Worm (Caenorhabditis elegans): ENCODE measurements around the gene rpb-6.

rpb-6 gene

DNA sequence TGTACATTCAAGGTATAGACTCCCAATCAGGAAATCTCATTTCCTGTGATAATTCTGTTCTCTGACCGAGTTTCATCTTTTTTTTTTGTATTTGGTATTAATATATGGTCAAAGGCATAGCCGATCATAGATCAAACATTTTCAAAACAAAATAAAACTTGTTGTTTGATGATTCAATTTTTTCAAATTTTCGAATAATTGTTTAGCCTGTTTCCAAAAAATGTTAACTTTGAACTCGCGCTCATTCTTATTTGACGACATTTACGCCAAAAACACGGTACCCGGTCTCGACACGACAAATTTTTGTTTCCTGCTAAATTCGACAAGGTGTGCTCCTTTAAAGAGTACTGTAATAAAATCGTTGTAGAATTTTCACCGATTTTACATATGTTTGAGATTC, 29.6 kb downstream of the rpb-6 start:
- TF ChIP-seq efl-1 (GFP tag; optimal IDR thresholded peaks at IDR 0.05) (no peak), ztf-18 (tag; optimal IDR thresholded peaks at IDR 0.05) (no peak), D2030.7 (GFP tag; IDR thresholded peaks at IDR 0.05) (no peak), hrde-1 (tag; optimal IDR thresholded peaks at IDR 0.05; ENCODE audit: borderline replicate concordance) (no peak), bed-1 (GFP tag; IDR thresholded peaks at IDR 0.05) (no peak), B0261.1 (tag; optimal IDR thresholded peaks at IDR 0.05) (no peak), B0336.3 (GFP tag; IDR thresholded peaks at IDR 0.05) (no peak), nfyb-1 (GFP tag; IDR thresholded peaks at IDR 0.05) (no peak), T26A5.8 (tag; optimal IDR thresholded peaks at IDR 0.05) (no peak), ceh-91 (GFP tag; IDR thresholded peaks at IDR 0.05) (no peak), lin-54 (GFP tag; optimal IDR thresholded peaks at IDR 0.05) (no peak), tlf-1 (GFP tag; optimal IDR thresholded peaks at IDR 0.05) (no peak), Y95B8A.8 (GFP tag; IDR thresholded peaks at IDR 0.05) (no peak), ceh-58 (GFP tag; IDR thresholded peaks at IDR 0.05) (no peak), somi-1 (GFP tag; optimal IDR thresholded peaks at IDR 0.05) (no peak), ekl-4 (GFP tag; IDR thresholded peaks at IDR 0.05) (no peak), nhr-80 (tag; optimal IDR thresholded peaks at IDR 0.05) (no peak), Y53G8AR.9 (GFP tag; conservative IDR thresholded peaks at IDR 0.05) (no peak), F55B11.4 (tag; optimal IDR thresholded peaks at IDR 0.05; ENCODE audit: borderline replicate concordance, insufficient read depth) (no peak), zfh-2 (GFP tag; conservative IDR thresholded peaks at IDR 0.05) (no peak)

DNA sequence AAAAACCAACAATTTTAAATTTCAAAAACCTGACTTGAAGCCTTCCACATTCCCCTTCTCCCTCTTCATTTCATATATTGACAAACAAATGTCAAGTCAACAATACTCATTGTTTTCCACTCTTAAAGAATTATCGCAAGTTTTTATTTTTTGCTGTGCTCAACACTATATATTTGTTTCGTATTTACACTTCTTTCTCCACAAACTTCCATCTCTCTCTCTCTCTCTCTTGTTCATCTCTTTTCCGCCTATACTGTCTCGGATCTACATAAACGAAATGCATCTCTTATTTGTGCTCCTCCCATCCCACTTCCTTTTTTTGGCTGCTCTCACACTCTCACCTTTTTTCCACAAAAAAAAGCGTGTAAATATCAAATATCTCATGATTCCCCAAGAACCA, 33.6 kb downstream of the rpb-6 start, which contains the start of gene C14A4.12:
Gene C14A4.12, plus strand, starts transcription at position 301 of the 400 bp plus-strand sequence.
- TF ChIP-seq let-607 (tag; optimal IDR thresholded peaks at IDR 0.05): no peak
- no peak for TF ChIP-seq lin-26 (GFP tag; IDR thresholded peaks at IDR 0.05)
- no peak for TF ChIP-seq die-1 (tag; optimal IDR thresholded peaks at IDR 0.05)
- no peak for TF ChIP-seq lsy-27 (tag; optimal IDR thresholded peaks at IDR 0.05; ENCODE audit: borderline replicate concordance, insufficient read depth)
- no peak for TF ChIP-seq somi-1 (GFP tag; optimal IDR thresholded peaks at IDR 0.05)
- TF ChIP-seq bed-1 (GFP tag; IDR thresholded peaks at IDR 0.05): no peak
- no peak for TF ChIP-seq mcd-1 (GFP tag; IDR thresholded peaks at IDR 0.05)
- no peak for TF ChIP-seq rcor-1 (GFP tag; IDR thresholded peaks at IDR 0.05)
- no peak for TF ChIP-seq attf-3 (GFP tag; conservative IDR thresholded peaks at IDR 0.05)
- TF ChIP-seq F55B11.4 (tag; optimal IDR thresholded peaks at IDR 0.05; ENCODE audit: borderline replicate concordance, insufficient read depth): no peak

DNA sequence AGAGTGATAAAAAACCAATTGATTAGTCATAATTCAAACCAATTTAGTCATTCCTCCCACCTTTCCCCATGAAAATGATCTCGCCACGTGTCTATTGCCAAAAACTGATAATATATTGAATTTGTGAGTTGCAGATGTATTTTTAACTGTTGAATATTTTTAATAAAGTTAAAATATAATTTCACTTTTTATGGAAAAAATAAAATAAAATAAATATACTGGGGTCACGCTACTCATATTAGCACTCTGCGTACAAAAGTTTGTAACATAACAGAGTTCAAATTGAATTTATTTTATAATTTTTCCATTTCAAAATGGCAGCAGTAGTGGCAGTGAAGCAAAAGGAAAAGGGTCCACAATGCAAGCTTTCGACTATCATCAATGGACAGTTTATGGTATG, 39.0 kb downstream of the rpb-6 start, which contains the start of gene C14A4.13:
Gene C14A4.13, plus strand, starts transcription at position 301 of the 400 bp plus-strand sequence.
- TF ChIP-seq cebp-2 (GFP tag; IDR thresholded peaks at IDR 0.05) (no peak), T26A5.8 (tag; optimal IDR thresholded peaks at IDR 0.05) (no peak), F22D6.2 (tag; optimal IDR thresholded peaks at IDR 0.05) (no peak), madf-8 (GFP tag; conservative IDR thresholded peaks at IDR 0.05) (no peak), tbp1 (GFP tag; optimal IDR thresholded peaks at IDR 0.05) (no peak), nfya-2 (GFP tag; IDR thresholded peaks at IDR 0.05) (no peak), hmg-20 (GFP tag; IDR thresholded peaks at IDR 0.05) (no peak), him-1 (tag; optimal IDR thresholded peaks at IDR 0.05) (no peak)

DNA sequence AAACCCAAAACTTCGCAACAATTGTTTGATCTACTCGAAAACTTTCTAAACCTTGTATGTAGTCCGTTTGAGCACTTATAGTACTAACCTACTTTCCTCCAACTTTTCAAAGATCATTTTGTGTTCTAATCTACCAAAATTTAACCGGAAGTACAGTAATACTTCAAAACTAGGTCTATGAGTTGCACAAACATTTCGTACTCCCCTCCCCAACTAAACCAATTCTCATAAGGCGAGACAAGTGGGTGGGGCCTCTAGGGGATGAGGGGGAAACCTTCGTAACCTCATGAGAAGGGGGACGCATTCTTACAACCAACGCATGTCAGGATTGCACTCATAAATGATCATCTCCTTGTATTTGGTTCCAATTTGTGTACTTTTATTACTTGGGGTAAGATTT, 42.8 kb downstream of the rpb-6 start, which contains the start of gene cutl-9:
Gene cutl-9, plus strand, starts transcription at position 301 of the 400 bp plus-strand sequence.
- TF ChIP-seq B0261.1 (tag; optimal IDR thresholded peaks at IDR 0.05): no peak
- no peak for TF ChIP-seq lin-35 (GFP tag; optimal IDR thresholded peaks at IDR 0.05)
- TF ChIP-seq hlh-12 (tag; optimal IDR thresholded peaks at IDR 0.05): no peak
- TF ChIP-seq mes-4 (tag; optimal IDR thresholded peaks at IDR 0.05): no peak
- TF ChIP-seq mxl-1 (tag; optimal IDR thresholded peaks at IDR 0.05): no peak
- TF ChIP-seq ekl-4 (GFP tag; IDR thresholded peaks at IDR 0.05): no peak
- TF ChIP-seq D2030.7 (GFP tag; IDR thresholded peaks at IDR 0.05): no peak
- TF ChIP-seq ztf-25 (GFP tag; IDR thresholded peaks at IDR 0.05): no peak
- TF ChIP-seq madf-6 (GFP tag; IDR thresholded peaks at IDR 0.05): no peak
- no peak for TF ChIP-seq F33H1.4 (GFP tag; IDR thresholded peaks at IDR 0.05)
- no peak for TF ChIP-seq rec-8 (tag; optimal IDR thresholded peaks at IDR 0.05)
- TF ChIP-seq nhr-80 (tag; optimal IDR thresholded peaks at IDR 0.05): no peak
- no peak for TF ChIP-seq somi-1 (GFP tag; optimal IDR thresholded peaks at IDR 0.05)
- no peak for TF ChIP-seq cebp-2 (GFP tag; IDR thresholded peaks at IDR 0.05)

Data from whole organism, young adult.